Worm (Caenorhabditis elegans): ENCODE data around the gene nhr-9.

nhr-9 gene

ce11 chrIII:7101814-7102477 lies 6.7 kb downstream of the nhr-9 start (continued):
- no peak for TF ChIP-seq rpc-1 (optimal IDR thresholded peaks at IDR 0.05)
- TF ChIP-seq rpc-1 (tag; optimal IDR thresholded peaks at IDR 0.05) = peak; percentile 6
- peak; percentile 88 for TF ChIP-seq F49E8.2 (tag; optimal IDR thresholded peaks at IDR 0.05; ENCODE audit: insufficient read depth)
- TF ChIP-seq ztf-25 (GFP tag; IDR thresholded peaks at IDR 0.05) = peak; percentile 72; the same call in 1 of the 2 replicates
- TF ChIP-seq let-607 (tag; optimal IDR thresholded peaks at IDR 0.05) = no peak
- peak; percentile 90 for TF ChIP-seq attf-6 (GFP tag; IDR thresholded peaks at IDR 0.05)
- TF ChIP-seq F10E7.11 (tag; optimal IDR thresholded peaks at IDR 0.05) = peak; percentile 70
- 0 out of 2 replicates have a peak, but pooled peaks have one; percentile 22 for TF ChIP-seq nfya-2 (GFP tag; IDR thresholded peaks at IDR 0.05)
- TF ChIP-seq aptf-2 (GFP tag; conservative IDR thresholded peaks at IDR 0.05) = no peak
- TF ChIP-seq snpc-1.1 (tag; optimal IDR thresholded peaks at IDR 0.05; ENCODE audit: insufficient read depth) = peak; percentile 75

DNA sequence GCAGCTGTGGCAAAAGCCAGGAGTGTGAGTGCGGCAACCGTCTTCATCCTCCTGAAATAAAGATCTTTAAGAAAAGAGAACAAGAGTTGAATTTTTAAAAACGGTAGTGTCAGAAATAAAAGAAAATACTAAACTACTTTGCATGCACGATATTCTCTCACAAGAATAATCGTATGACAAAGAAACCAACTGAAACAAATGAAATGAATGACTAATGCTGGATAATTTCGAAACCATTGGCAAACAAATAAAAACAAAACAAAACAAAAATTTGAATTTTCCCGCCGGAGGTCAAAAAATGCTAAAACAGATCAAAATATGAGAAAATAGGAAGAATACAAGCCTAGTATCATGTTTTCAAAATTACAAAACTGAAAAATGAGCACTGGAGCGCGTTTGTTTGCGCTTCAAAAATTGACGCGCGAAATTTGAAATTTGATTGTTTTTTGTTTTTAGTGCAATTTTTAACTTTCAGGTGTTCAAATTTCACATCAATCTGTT lies 8.7 kb downstream of the nhr-9 start, which contains the start of gene cpg-2:
cpg-2 (minus strand) TSS at position 51 of the 501 bp plus-strand sequence.
- peak; percentile 81 for TF ChIP-seq mcd-1 (GFP tag; IDR thresholded peaks at IDR 0.05)
- peak; percentile 76 for TF ChIP-seq lir-1 (GFP tag; conservative IDR thresholded peaks at IDR 0.05)
- peak; percentile 57; the same call in 1 of the 2 replicates for TF ChIP-seq nfyb-1 (GFP tag; IDR thresholded peaks at IDR 0.05)
- peak; percentile 58 for TF ChIP-seq snpc-4 (GFP tag; optimal IDR thresholded peaks at IDR 0.05)
- peak in 3 of 4 experiments; percentile 11 to 62 (median 55) for TF ChIP-seq snpc-4 (tag; optimal IDR thresholded peaks at IDR 0.05)
- peak; percentile 64 for TF ChIP-seq tbp1 (GFP tag; optimal IDR thresholded peaks at IDR 0.05)
- TF ChIP-seq unc-130 (GFP tag; optimal IDR thresholded peaks at IDR 0.05) = peak; percentile 94
- TF ChIP-seq hrde-1 (tag; optimal IDR thresholded peaks at IDR 0.05; ENCODE audit: borderline replicate concordance) = peak; percentile 50
- peak; percentile 85 for TF ChIP-seq F33H1.4 (GFP tag; IDR thresholded peaks at IDR 0.05)
- TF ChIP-seq him-1 (tag; optimal IDR thresholded peaks at IDR 0.05) = peak; percentile 62
- TF ChIP-seq madf-8 (GFP tag; conservative IDR thresholded peaks at IDR 0.05) = peak; percentile 99
- peak; percentile 81 for TF ChIP-seq ekl-4 (GFP tag; IDR thresholded peaks at IDR 0.05)
- TF ChIP-seq rcor-1 (GFP tag; IDR thresholded peaks at IDR 0.05) = peak; percentile 91
- TF ChIP-seq Y53G8AR.9 (GFP tag; conservative IDR thresholded peaks at IDR 0.05) = peak; percentile 73; the same call in 1 of the 2 replicates
- TF ChIP-seq ztf-28 (GFP tag; IDR thresholded peaks at IDR 0.05) = 0 out of 2 replicates have a peak, but pooled peaks have one; percentile 20
- TF ChIP-seq lin-35 (GFP tag; optimal IDR thresholded peaks at IDR 0.05) = peak; percentile 4 to 89 (median 58)
- no peak for TF ChIP-seq aptf-3 (GFP tag; IDR thresholded peaks at IDR 0.05)
- no peak for TF ChIP-seq ceh-79 (tag; optimal IDR thresholded peaks at IDR 0.05)
- no peak for TF ChIP-seq zim-3 (tag; optimal IDR thresholded peaks at IDR 0.05)
- TF ChIP-seq tlf-1 (GFP tag; optimal IDR thresholded peaks at IDR 0.05) = peak; percentile 90
- TF ChIP-seq attf-6 (GFP tag; IDR thresholded peaks at IDR 0.05) = peak; percentile 73; the same call in 1 of the 2 replicates
- no peak for TF ChIP-seq fkh-3 (tag; optimal IDR thresholded peaks at IDR 0.05)
- peak; percentile 66 for TF ChIP-seq hmg-1.2 (GFP tag; IDR thresholded peaks at IDR 0.05)
- TF ChIP-seq F23B12.7 (tag; optimal IDR thresholded peaks at IDR 0.05; ENCODE audit: insufficient read depth) = peak; percentile 64
- TF ChIP-seq C17E4.6 (GFP tag; IDR thresholded peaks at IDR 0.05) = peak; percentile 78; the same call in 1 of the 2 replicates
- TF ChIP-seq F55B11.4 (tag; optimal IDR thresholded peaks at IDR 0.05; ENCODE audit: borderline replicate concordance, insufficient read depth) = no peak
- no peak for TF ChIP-seq let-607 (tag; optimal IDR thresholded peaks at IDR 0.05)
- TF ChIP-seq ceh-91 (GFP tag; IDR thresholded peaks at IDR 0.05) = peak; percentile 98
- TF ChIP-seq dox-1 (GFP tag; IDR thresholded peaks at IDR 0.05) = peak; percentile 77; the same call in 1 of the 2 replicates
- TF ChIP-seq attf-5 (GFP tag; optimal IDR thresholded peaks at IDR 0.05) = no peak
- peak; percentile 98 for TF ChIP-seq D2030.7 (GFP tag; IDR thresholded peaks at IDR 0.05)
- TF ChIP-seq snpc-3.4 (tag; optimal IDR thresholded peaks at IDR 0.05) = peak; percentile 96
- TF ChIP-seq snpc-1.1 (tag; optimal IDR thresholded peaks at IDR 0.05; ENCODE audit: insufficient read depth) = peak; percentile 82
- peak; percentile 91 for TF ChIP-seq madf-3 (GFP tag; IDR thresholded peaks at IDR 0.05)
- peak; percentile 100 for TF ChIP-seq madf-6 (GFP tag; IDR thresholded peaks at IDR 0.05)
- no peak for TF ChIP-seq mel-28 (tag; optimal IDR thresholded peaks at IDR 0.05; ENCODE audit: borderline replicate concordance)
